Worm (Caenorhabditis elegans) whole organism, L3 larva: Measurements from ENCODE around the gene lips-6.

Source experiments
- ZK546.5 ChIP-seq: sonication (generic microtip); optimal IDR thresholded peaks from 2 replicates; lab custom pipeline; 2017; ENCODE audit warnings: missing biosample characterization, missing genetic modification characterization
- aly-2 ChIP-seq: fragments of 150-350 bp; optimal IDR thresholded peaks from 2 replicates; lab custom pipeline; 2014; ENCODE audit warnings: missing biosample characterization, missing genetic modification characterization
- ceh-82 ChIP-seq: fragments of 150-350 bp; optimal IDR thresholded peaks from 2 replicates; lab custom pipeline; 2014; ENCODE audit warnings: missing biosample characterization, missing genetic modification characterization
- daf-12 ChIP-seq: fragments of 150-350 bp; optimal IDR thresholded peaks from 2 replicates; lab custom pipeline; 2014; ENCODE audit warnings: missing biosample characterization, missing genetic modification reagents, missing genetic modification characterization
- egl-27 ChIP-seq: sonication (generic microtip); optimal IDR thresholded peaks from 4 replicates; lab custom pipeline; 2017; ENCODE audit warnings: missing biosample characterization, missing genetic modification reagents, missing genetic modification characterization
- elt-2 ChIP-seq: sonication (generic microtip); optimal IDR thresholded peaks from 2 replicates; lab custom pipeline; 2016; ENCODE audit warnings: missing genetic modification reagents, mild to moderate bottlenecking, missing genetic modification characterization, missing compliant biosample characterization
- elt-3 ChIP-seq, 3 experiments: fragments of 150-350 bp in 1 of 3; sonication (generic microtip) in 2 of 3; optimal IDR thresholded peaks; 2 replicates in 2 of 3; 4 replicates in 1 of 3; lab custom pipeline; 2014 to 2017; ENCODE audit warnings: missing biosample characterization in 3 of 3, missing genetic modification characterization in 3 of 3
- fkh-10 ChIP-seq: sonication (generic microtip); optimal IDR thresholded peaks from 2 replicates; lab custom pipeline; 2017; ENCODE audit warnings: missing biosample characterization, missing genetic modification reagents, missing genetic modification characterization
- fkh-2 ChIP-seq: fragments of 150-350 bp; optimal IDR thresholded peaks from 2 replicates; lab custom pipeline; 2014; ENCODE audit warnings: missing biosample characterization, missing genetic modification reagents, missing genetic modification characterization
- hmg-11 ChIP-seq: sonication (generic microtip); optimal IDR thresholded peaks from 2 replicates; lab custom pipeline; 2016; ENCODE audit warnings: missing genetic modification characterization, missing compliant biosample characterization
- jun-1 ChIP-seq: fragments of 150-350 bp; optimal IDR thresholded peaks from 2 replicates; lab custom pipeline; 2014; ENCODE audit warnings: missing biosample characterization, missing genetic modification reagents, missing genetic modification characterization
- lin-15B ChIP-seq: fragments of 150-350 bp; optimal IDR thresholded peaks from 2 replicates; lab custom pipeline; 2014; ENCODE audit warnings: missing biosample characterization, missing genetic modification characterization
- lin-39 ChIP-seq: fragments of 150-350 bp; optimal IDR thresholded peaks from 2 replicates; lab custom pipeline; 2018; ENCODE audit warnings: missing biosample characterization, missing genetic modification reagents, missing genetic modification characterization
- mdl-1 ChIP-seq: fragments of 150-350 bp; optimal IDR thresholded peaks from 2 replicates; lab custom pipeline; 2014; ENCODE audit warnings: missing biosample characterization, missing genetic modification characterization
- mml-1 ChIP-seq: fragments of 150-350 bp; sonication (generic microtip); optimal IDR thresholded peaks from 3 replicates; lab custom pipeline; 2014; ENCODE audit warnings: missing biosample characterization, missing genetic modification characterization
- nfya-1 ChIP-seq: sonication (generic microtip); optimal IDR thresholded peaks from 2 replicates; lab custom pipeline; 2017; ENCODE audit warnings: missing genetic modification characterization, mild to moderate bottlenecking, missing compliant biosample characterization, antibody characterized with exemption, moderate library complexity; ENCODE audit not compliant: insufficient read depth
- nhr-11 ChIP-seq: fragments of 150-350 bp; optimal IDR thresholded peaks from 2 replicates; lab custom pipeline; 2014; ENCODE audit warnings: missing biosample characterization, missing genetic modification characterization
- nhr-12 ChIP-seq: fragments of 150-350 bp; optimal IDR thresholded peaks from 2 replicates; lab custom pipeline; 2014; ENCODE audit warnings: missing biosample characterization, missing genetic modification characterization
- nhr-23 ChIP-seq: fragments of 150-350 bp; optimal IDR thresholded peaks from 2 replicates; lab custom pipeline; 2014; ENCODE audit warnings: missing biosample characterization, missing genetic modification reagents, missing genetic modification characterization
- nhr-237 ChIP-seq: fragments of 150-350 bp; optimal IDR thresholded peaks from 2 replicates; lab custom pipeline; 2014; ENCODE audit warnings: missing biosample characterization, missing genetic modification characterization
- nhr-43 ChIP-seq: sonication (generic microtip); optimal IDR thresholded peaks from 2 replicates; lab custom pipeline; 2016; ENCODE audit warnings: mild to moderate bottlenecking, missing genetic modification characterization, missing compliant biosample characterization; ENCODE audit not compliant: poor library complexity, severe bottlenecking
- nhr-67 ChIP-seq: fragments of 150-350 bp; optimal IDR thresholded peaks from 2 replicates; lab custom pipeline; 2014; ENCODE audit warnings: missing biosample characterization, missing genetic modification characterization
- nhr-77 ChIP-seq: fragments of 150-350 bp; optimal IDR thresholded peaks from 2 replicates; lab custom pipeline; 2014; ENCODE audit warnings: missing biosample characterization, missing genetic modification characterization
- pha-4 ChIP-seq: fragments of 150-350 bp; optimal IDR thresholded peaks from 2 replicates; lab custom pipeline; 2014; ENCODE audit warnings: missing biosample characterization, missing genetic modification reagents, missing genetic modification characterization
- sea-2 ChIP-seq: fragments of 150-350 bp; sonication (generic microtip); optimal IDR thresholded peaks from 4 replicates; lab custom pipeline; 2014; ENCODE audit warnings: missing biosample characterization, missing genetic modification reagents, missing genetic modification characterization
- skn-1 ChIP-seq: fragments of 150-350 bp; optimal IDR thresholded peaks from 2 replicates; lab custom pipeline; 2014; ENCODE audit warnings: missing biosample characterization, missing genetic modification characterization
- snpc-4 ChIP-seq: fragments of 150-350 bp; optimal IDR thresholded peaks from 2 replicates; lab custom pipeline; 2014; ENCODE audit warnings: missing biosample characterization, missing genetic modification characterization
- unc-62 ChIP-seq: fragments of 150-350 bp; sonication (generic microtip); optimal IDR thresholded peaks from 4 replicates; lab custom pipeline; 2014; ENCODE audit warnings: missing biosample characterization, missing genetic modification reagents, missing genetic modification characterization
- zag-1 ChIP-seq: fragments of 150-350 bp; optimal IDR thresholded peaks from 2 replicates; lab custom pipeline; 2014; ENCODE audit warnings: missing biosample characterization, missing genetic modification characterization
- ztf-11 ChIP-seq: fragments of 150-350 bp; optimal IDR thresholded peaks from 2 replicates; lab custom pipeline; 2014; ENCODE audit warnings: missing biosample characterization, missing genetic modification characterization
- ztf-4 ChIP-seq: fragments of 150-350 bp; optimal IDR thresholded peaks from 2 replicates; lab custom pipeline; 2014; ENCODE audit warnings: missing biosample characterization, missing genetic modification characterization

The lips-6 gene

ce11 chrIV:12013120-12013519 lies 2.4 kb downstream of the lips-6 start, which contains the start of gene spe-17:
Gene spe-17 (plus strand): TSS chrIV:12013420.
- TF ChIP-seq aly-2 (tag; lab: Kevin White, UChicago) (no peak), nhr-237 (tag; lab: Kevin White, UChicago) (no peak), hmg-11 (tag; lab: Kevin White, UChicago) (no peak), egl-27 (no peak), mdl-1 (no peak), elt-3 (tag; optimal IDR thresholded peaks at IDR 0.05; lab: Kevin White, UChicago) (no peak), skn-1 (no peak)

- TF ChIP-seq fkh-2 (tag; lab: Kevin White, UChicago) (no peak), lin-39 (tag; lab: Kevin White, UChicago) (peak; percentile 65), unc-62 (GFP tag; lab: Kevin White, UChicago) (peak; percentile 61), nfya-1 (tag; lab: Kevin White, UChicago) (peak; percentile 44), nhr-11 (tag; lab: Kevin White, UChicago) (peak; percentile 9), ztf-4 (tag; lab: Kevin White, UChicago) (no peak)
These were observed 3.0 kb downstream of the lips-6 start for ce11 chrIV:12012439-12013003.

ce11 chrIV:12010859-12011258 lies 4.6 kb downstream of the lips-6 start, which contains the start of the genes ZK617.26 and unc-22:
Gene ZK617.26 (minus strand): TSS chrIV:12010959.
Gene unc-22 (minus strand): TSS chrIV:12011007.
- no peak for TF ChIP-seq nfya-1 (tag; lab: Kevin White, UChicago)
- no peak for TF ChIP-seq hmg-11 (tag; lab: Kevin White, UChicago)
- TF ChIP-seq egl-27 = no peak

- TF ChIP-seq nfya-1 (tag; lab: Kevin White, UChicago) (peak; percentile 23), snpc-4 (tag; lab: Kevin White, UChicago) (no peak), aly-2 (tag; lab: Kevin White, UChicago) (no peak)
These were observed 5.1 kb downstream of the lips-6 start for ce11 chrIV:12010377-12010776.

ce11 chrIV:12009046-12009674 lies 6.3 kb downstream of the lips-6 start:
- no peak for TF ChIP-seq nhr-67
- TF ChIP-seq elt-3 (tag; optimal IDR thresholded peaks at IDR 0.05; lab: Kevin White, UChicago) = no peak
- no peak for TF ChIP-seq nhr-23 (tag; lab: Kevin White, UChicago)
- TF ChIP-seq snpc-4 (tag; lab: Kevin White, UChicago) = no peak
- no peak for TF ChIP-seq ZK546.5 (tag; lab: Kevin White, UChicago)
- no peak for TF ChIP-seq pha-4 (tag; lab: Kevin White, UChicago)
- no peak for TF ChIP-seq fkh-10 (GFP tag; lab: Kevin White, UChicago)
- TF ChIP-seq nhr-12 (tag; lab: Kevin White, UChicago) = no peak
- no peak for TF ChIP-seq lin-15B (tag; lab: Kevin White, UChicago)
- no peak for TF ChIP-seq ceh-82 (tag; lab: Kevin White, UChicago)
- TF ChIP-seq daf-12 (tag; lab: Kevin White, UChicago) = no peak
- no peak for TF ChIP-seq ztf-11
- no peak for TF ChIP-seq ztf-4 (tag; lab: Kevin White, UChicago)

DNA sequence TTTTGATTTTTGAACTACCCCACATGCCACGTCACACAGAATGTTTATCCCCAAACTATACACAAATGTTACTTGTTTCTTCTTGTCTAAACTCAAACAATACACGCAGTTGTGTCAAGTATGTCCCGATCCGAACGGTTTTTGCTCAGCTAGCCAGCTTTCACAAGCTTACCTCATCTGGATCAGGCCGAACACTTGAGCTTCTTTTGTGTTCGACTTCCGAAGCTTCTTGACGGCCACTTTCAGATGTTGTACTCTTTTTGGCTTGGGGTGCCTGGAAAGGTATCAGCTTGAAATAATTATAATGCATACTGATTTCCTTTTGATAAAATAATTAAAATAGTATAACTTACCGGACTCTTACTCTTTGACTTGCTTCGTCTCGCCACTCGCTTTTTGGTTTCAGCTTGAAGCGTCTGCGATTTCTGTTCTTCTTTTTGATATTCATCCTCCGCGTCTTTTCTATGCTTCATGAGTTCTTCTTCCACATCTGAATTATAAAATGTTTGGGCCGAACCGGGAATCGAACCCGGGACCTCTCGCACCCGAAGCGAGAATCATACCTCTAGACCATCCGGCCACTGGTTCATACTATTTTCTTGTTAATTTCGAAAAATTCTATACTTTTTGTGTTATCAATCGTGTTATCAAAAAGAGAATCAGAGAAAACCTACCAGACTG lies 10.3 kb downstream of the lips-6 start:
- TF ChIP-seq pha-4 (tag; lab: Kevin White, UChicago) (no peak), lin-39 (tag; lab: Kevin White, UChicago) (no peak), daf-12 (tag; lab: Kevin White, UChicago) (no peak), nhr-43 (no peak), nhr-23 (tag; lab: Kevin White, UChicago) (no peak), snpc-4 (tag; lab: Kevin White, UChicago) (no peak), aly-2 (tag; lab: Kevin White, UChicago) (no peak)
- TF ChIP-seq, all 47 proteins: peak for 0

DNA sequence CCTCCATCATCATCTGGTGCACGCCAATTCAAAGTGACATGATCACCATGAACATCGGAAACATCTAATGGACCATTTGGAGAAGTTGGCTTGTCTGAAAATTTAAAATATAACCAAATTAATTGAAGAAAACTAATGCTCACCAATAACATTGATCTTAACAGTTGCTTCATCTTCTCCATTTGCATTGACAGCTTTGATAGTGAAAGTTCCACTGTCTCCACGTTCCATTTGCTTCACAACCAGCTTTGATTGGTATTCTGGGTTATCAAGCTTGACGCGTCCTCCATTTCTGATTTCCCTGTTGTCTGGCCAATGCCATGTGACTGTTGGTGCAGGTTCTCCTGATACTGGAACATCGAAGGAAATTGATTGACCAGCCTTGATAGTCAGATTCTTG lies 29.1 kb downstream of the lips-6 start:
- TF ChIP-seq mdl-1 (no peak), egl-27 (no peak), elt-3 (tag; optimal IDR thresholded peaks at IDR 0.05; lab: Kevin White, UChicago) (no peak), mml-1 (tag; lab: Kevin White, UChicago) (no peak), ceh-82 (tag; lab: Kevin White, UChicago) (no peak), jun-1 (tag; lab: Kevin White, UChicago) (no peak), zag-1 (tag; lab: Kevin White, UChicago) (no peak), nhr-237 (tag; lab: Kevin White, UChicago) (no peak), hmg-11 (tag; lab: Kevin White, UChicago) (no peak), elt-2 (tag; lab: Kevin White, UChicago) (no peak), nhr-67 (no peak), fkh-10 (GFP tag; lab: Kevin White, UChicago) (no peak), lin-15B (tag; lab: Kevin White, UChicago) (no peak), nhr-23 (tag; lab: Kevin White, UChicago) (no peak), ZK546.5 (tag; lab: Kevin White, UChicago) (no peak), sea-2 (GFP tag; lab: Kevin White, UChicago) (no peak), nhr-77 (no peak), nfya-1 (tag; lab: Kevin White, UChicago) (no peak)
